Fruit fly (Drosophila melanogaster): Measurements from ENCODE around the gene CG32148.
A peak's percentile ranks its signal among the peaks of the same experiment; 100 is the strongest.

The CG32148 gene

dm6 chr3L:14977536-14978495 is 45.5 kb upstream of the CG32148 start (continued):
- TF ChIP-seq dan (GFP tag; IDR thresholded peaks at IDR 0.05) (no peak), hkb (optimal IDR thresholded peaks at IDR 0.05) (no peak), hkb (GFP tag; IDR thresholded peaks at IDR 0.05) (peak; percentile 68), bcd (GFP tag; optimal IDR thresholded peaks at IDR 0.05) (no peak), CG12219 (GFP tag; optimal IDR thresholded peaks at IDR 0.05) (peak; percentile 33), fd64A (GFP tag; optimal IDR thresholded peaks at IDR 0.05) (peak; percentile 43), hbn (GFP tag; IDR thresholded peaks at IDR 0.05; ENCODE audit: partially characterized antibody) (0 out of 2 replicates have a peak, but pooled peaks have one; percentile 33), ftz-f1 (GFP tag; optimal IDR thresholded peaks at IDR 0.05) (peak; percentile 28), Trl (optimal IDR thresholded peaks at IDR 0.05) (peak; percentile 58 to 63), Trl (GFP tag; optimal IDR thresholded peaks at IDR 0.05) (no peak), rib (GFP tag; IDR thresholded peaks at IDR 0.05) (peak; percentile 65; the same call in 1 of the 2 replicates), CG9727 (GFP tag; optimal IDR thresholded peaks at IDR 0.05) (peak; percentile 82), CG2875 (GFP tag; optimal IDR thresholded peaks at IDR 0.05) (peak; percentile 23), CG2120 (GFP tag; optimal IDR thresholded peaks at IDR 0.05) (no peak), kni (GFP tag; optimal IDR thresholded peaks at IDR 0.05) (peak; percentile 97), dmrt11E (tag; optimal IDR thresholded peaks at IDR 0.05) (peak; percentile 78), CG2202 (tag; optimal IDR thresholded peaks at IDR 0.05) (no peak), TFAM (GFP tag; optimal IDR thresholded peaks at IDR 0.05) (no peak), Pdp1 (GFP tag; optimal IDR thresholded peaks at IDR 0.05) (peak in 1 of 2 experiments; percentile 48), odd (GFP tag; optimal IDR thresholded peaks at IDR 0.05) (peak; percentile 59), CG18619 (GFP tag; optimal IDR thresholded peaks at IDR 0.05) (peak; percentile 53), CG8388 (GFP tag; optimal IDR thresholded peaks at IDR 0.05) (peak; percentile 17), MTF-1 (GFP tag; optimal IDR thresholded peaks at IDR 0.05; ENCODE audit: borderline replicate concordance) (peak; percentile 38), CG14860 (GFP tag; IDR thresholded peaks at IDR 0.05; ENCODE audit: partially characterized antibody) (no peak), Hr78 (GFP tag; optimal IDR thresholded peaks at IDR 0.05) (peak in 1 of 2 experiments; percentile 94), pita (GFP tag; optimal IDR thresholded peaks at IDR 0.05) (no peak), CG1832 (GFP tag; optimal IDR thresholded peaks at IDR 0.05) (no peak), CG34224 (GFP tag; IDR thresholded peaks at IDR 0.05; ENCODE audit: partially characterized antibody) (peak; percentile 38; the same call in 1 of the 3 replicates), Sox100B (GFP tag; optimal IDR thresholded peaks at IDR 0.05) (peak; percentile 51), CG2678 (tag; optimal IDR thresholded peaks at IDR 0.05) (peak; percentile 63), CG10462 (GFP tag; optimal IDR thresholded peaks at IDR 0.05) (peak; percentile 27), pfk (GFP tag; optimal IDR thresholded peaks at IDR 0.05) (no peak), CG12104 (GFP tag; optimal IDR thresholded peaks at IDR 0.05) (peak; percentile 31), CG10979 (tag; optimal IDR thresholded peaks at IDR 0.05) (peak; percentile 77), Dref (GFP tag; IDR thresholded peaks at IDR 0.05) (no peak), lola (GFP tag; optimal IDR thresholded peaks at IDR 0.05) (peak in 1 of 3 experiments; percentile 92), CG14050 (GFP tag; IDR thresholded peaks at IDR 0.05) (no peak), zen (tag; optimal IDR thresholded peaks at IDR 0.05) (peak; percentile 41), CG13775 (GFP tag; optimal IDR thresholded peaks at IDR 0.05) (peak; percentile 77), CG13894 (tag; optimal IDR thresholded peaks at IDR 0.05) (no peak), gcm2 (GFP tag; optimal IDR thresholded peaks at IDR 0.05) (no peak), Spps (tag; optimal IDR thresholded peaks at IDR 0.05) (no peak), grn (GFP tag; optimal IDR thresholded peaks at IDR 0.05) (peak; percentile 80), nau (GFP tag; optimal IDR thresholded peaks at IDR 0.05) (peak; percentile 50), NfI (GFP tag; optimal IDR thresholded peaks at IDR 0.05) (peak; percentile 20), jumu (GFP tag; optimal IDR thresholded peaks at IDR 0.05) (no peak), usp (GFP tag; optimal IDR thresholded peaks at IDR 0.05) (no peak)

Measured in whole organism, embryonic.